Fruit fly (Drosophila melanogaster) whole organism, adult: ENCODE results near the gene woc.

Experiments
- CG12768 ChIP-seq: fragments of 200-800 bp; sonication (Bioruptor generic); optimal IDR thresholded peaks from 2 replicates; lab custom pipeline; 2017; ENCODE audit warnings: missing biosample characterization, missing genetic modification characterization, mild to moderate bottlenecking, moderate library complexity, missing genetic modification reagents
- CG14711 ChIP-seq: fragments of 200-800 bp; sonication (Bioruptor generic); optimal IDR thresholded peaks from 2 replicates; lab custom pipeline; 2018; ENCODE audit warnings: missing biosample characterization, mild to moderate bottlenecking, missing genetic modification characterization, moderate library complexity
- CG5204 ChIP-seq: fragments of 200-800 bp; sonication (Bioruptor generic); optimal IDR thresholded peaks from 2 replicates; lab custom pipeline; 2016; ENCODE audit warnings: missing biosample characterization, missing genetic modification characterization
- CG7045 ChIP-seq: fragments of 200-800 bp; sonication (Bioruptor generic); optimal IDR thresholded peaks from 2 replicates; lab custom pipeline; 2017; ENCODE audit warnings: missing biosample characterization, mild to moderate bottlenecking, missing genetic modification characterization
- CG7101 ChIP-seq: fragments of 200-800 bp; sonication (Bioruptor generic); optimal IDR thresholded peaks from 2 replicates; lab custom pipeline; 2018; ENCODE audit warnings: missing biosample characterization, mild to moderate bottlenecking, missing genetic modification characterization, moderate library complexity
- Clk ChIP-seq: fragments of 200-800 bp; sonication (Bioruptor generic); optimal IDR thresholded peaks from 2 replicates; lab custom pipeline; 2017; ENCODE audit warnings: missing biosample characterization, missing genetic modification characterization
- Mnt ChIP-seq: fragments of 200-800 bp; sonication (Bioruptor generic); optimal IDR thresholded peaks from 2 replicates; lab custom pipeline; 2016; ENCODE audit warnings: missing biosample characterization, mild to moderate bottlenecking, missing genetic modification characterization

dm6 chr3R:27209561-27210275 lies 54.1 kb downstream of the woc start:
- TF ChIP-seq CG7101 (no peak), CG7045 (GFP tag; lab: Kevin White, UChicago) (no peak), Mnt (GFP tag; lab: Kevin White, UChicago) (no peak), CG12768 (no peak), CG14711 (no peak), CG5204 (no peak), Clk (no peak)
